Fruit fly (Drosophila melanogaster): ENCODE data around the gene TrissinR.

The TrissinR gene

DNA sequence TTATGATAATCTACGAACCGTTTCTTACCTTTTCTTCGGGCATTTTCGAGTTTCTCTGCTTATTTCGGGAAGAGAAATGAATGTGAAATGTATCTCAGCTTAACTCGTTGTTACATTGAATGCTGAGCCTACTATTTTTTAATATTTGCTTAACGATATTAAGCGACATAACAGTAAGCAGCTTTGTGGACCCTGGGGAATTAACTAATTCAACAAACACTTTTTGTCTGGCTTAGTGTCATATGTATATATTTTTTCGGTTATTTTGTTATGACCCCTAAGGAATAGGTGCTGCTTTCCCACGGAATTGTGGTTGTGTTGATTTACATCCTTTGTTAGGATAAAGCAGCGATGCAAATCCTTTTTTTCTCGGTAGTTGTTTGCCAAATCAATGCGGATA lies 5.5 kb upstream of the TrissinR start, which contains the start of gene COX6CL:
Gene COX6CL (minus strand): TSS at position 101 of the 400 bp plus-strand sequence.
- TF ChIP-seq CG10669 (GFP tag; optimal IDR thresholded peaks at IDR 0.05) (no peak), spab (GFP tag; optimal IDR thresholded peaks at IDR 0.05) (no peak), CG16779 (tag; optimal IDR thresholded peaks at IDR 0.05) (no peak), dac (GFP tag; optimal IDR thresholded peaks at IDR 0.05) (no peak), CG7368 (GFP tag; optimal IDR thresholded peaks at IDR 0.05) (no peak), fd85E (GFP tag; optimal IDR thresholded peaks at IDR 0.05) (no peak), acj6 (GFP tag; optimal IDR thresholded peaks at IDR 0.05) (no peak), CG11762 (GFP tag; optimal IDR thresholded peaks at IDR 0.05; ENCODE audit: insufficient read depth) (no peak), CG9139 (GFP tag; optimal IDR thresholded peaks at IDR 0.05) (no peak), topi (GFP tag; optimal IDR thresholded peaks at IDR 0.05) (no peak), Lpt (GFP tag; optimal IDR thresholded peaks at IDR 0.05) (no peak), CG6276 (GFP tag; optimal IDR thresholded peaks at IDR 0.05) (no peak), CG6792 (GFP tag; optimal IDR thresholded peaks at IDR 0.05) (no peak)

DNA sequence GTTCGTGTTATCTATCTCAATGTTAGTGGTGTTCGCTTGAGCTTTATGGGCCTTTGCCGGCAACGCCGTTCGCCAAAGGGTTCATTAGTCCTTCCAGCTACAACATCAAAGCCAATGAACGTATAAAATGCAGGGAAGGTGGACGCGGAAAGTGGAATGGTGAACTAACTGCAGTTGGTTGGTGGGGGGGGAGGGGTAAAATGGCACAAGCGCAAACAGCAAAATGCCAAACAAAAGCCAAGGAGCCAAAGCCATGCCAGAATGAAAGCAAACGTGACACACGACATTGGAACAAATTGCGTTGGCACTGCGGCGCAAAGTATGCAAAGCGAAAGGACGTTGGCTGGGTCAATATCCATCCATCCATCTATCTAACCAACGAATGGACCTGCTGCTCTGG lies 2.9 kb upstream of the TrissinR start:
- TF ChIP-seq Sox102F (GFP tag; optimal IDR thresholded peaks at IDR 0.05) = no peak
- no peak for TF ChIP-seq CG31627 (GFP tag; optimal IDR thresholded peaks at IDR 0.05)
- no peak for TF ChIP-seq CG32006 (GFP tag; optimal IDR thresholded peaks at IDR 0.05)
- TF ChIP-seq CG6276 (GFP tag; optimal IDR thresholded peaks at IDR 0.05) = no peak
- no peak for TF ChIP-seq CG8632 (GFP tag; optimal IDR thresholded peaks at IDR 0.05)
- TF ChIP-seq Eip75B (GFP tag; optimal IDR thresholded peaks at IDR 0.05) = no peak
- TF ChIP-seq OdsH (GFP tag; optimal IDR thresholded peaks at IDR 0.05) = no peak
- no peak for TF ChIP-seq CG15336 (GFP tag; IDR thresholded peaks at IDR 0.05)
- TF ChIP-seq CG4318 (GFP tag; optimal IDR thresholded peaks at IDR 0.05) = no peak
- no peak for TF ChIP-seq Eip93F (GFP tag; optimal IDR thresholded peaks at IDR 0.05)
- no peak for TF ChIP-seq Gug (GFP tag; IDR thresholded peaks at IDR 0.05)
- no peak for TF ChIP-seq pdm3 (GFP tag; optimal IDR thresholded peaks at IDR 0.05)
- no peak for TF ChIP-seq net (GFP tag; optimal IDR thresholded peaks at IDR 0.05)
- TF ChIP-seq Ets21C (GFP tag; optimal IDR thresholded peaks at IDR 0.05) = no peak
- no peak for TF ChIP-seq CG6163 (GFP tag; IDR thresholded peaks at IDR 0.05)
- no peak for TF ChIP-seq acj6 (GFP tag; optimal IDR thresholded peaks at IDR 0.05)
- no peak for TF ChIP-seq salr (GFP tag; optimal IDR thresholded peaks at IDR 0.05)
- no peak for TF ChIP-seq CG3919 (GFP tag; optimal IDR thresholded peaks at IDR 0.05)

DNA sequence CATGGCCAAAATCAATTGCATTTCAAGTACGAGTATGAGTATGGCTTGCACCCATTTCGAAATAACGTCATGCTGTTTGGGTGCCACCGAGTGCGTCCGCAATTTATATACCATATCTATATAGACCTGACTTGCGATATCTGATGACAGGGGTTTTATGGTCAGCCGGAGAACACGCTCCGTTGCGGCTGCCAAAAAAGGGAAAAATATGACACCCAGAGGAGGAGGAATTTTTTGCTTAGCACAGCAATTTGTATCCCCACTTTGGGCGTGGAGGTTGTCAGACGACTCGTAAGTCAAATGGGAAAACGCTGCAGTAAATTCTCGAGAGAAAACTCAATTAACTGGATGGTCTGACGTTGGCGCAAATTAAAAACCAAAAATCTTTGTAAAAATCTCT lies 33.0 kb downstream of the TrissinR start:
- TF ChIP-seq Sox14 (GFP tag; optimal IDR thresholded peaks at IDR 0.05) (no peak), fd59A (GFP tag; optimal IDR thresholded peaks at IDR 0.05) (no peak), fkh (GFP tag; optimal IDR thresholded peaks at IDR 0.05) (no peak), esn (GFP tag; optimal IDR thresholded peaks at IDR 0.05) (no peak), Hr39 (GFP tag; optimal IDR thresholded peaks at IDR 0.05) (no peak), Sox102F (GFP tag; optimal IDR thresholded peaks at IDR 0.05) (no peak), topi (GFP tag; optimal IDR thresholded peaks at IDR 0.05) (no peak), Sox15 (GFP tag; optimal IDR thresholded peaks at IDR 0.05) (no peak), CG10669 (GFP tag; optimal IDR thresholded peaks at IDR 0.05) (no peak), CG16779 (tag; optimal IDR thresholded peaks at IDR 0.05) (no peak)

DNA sequence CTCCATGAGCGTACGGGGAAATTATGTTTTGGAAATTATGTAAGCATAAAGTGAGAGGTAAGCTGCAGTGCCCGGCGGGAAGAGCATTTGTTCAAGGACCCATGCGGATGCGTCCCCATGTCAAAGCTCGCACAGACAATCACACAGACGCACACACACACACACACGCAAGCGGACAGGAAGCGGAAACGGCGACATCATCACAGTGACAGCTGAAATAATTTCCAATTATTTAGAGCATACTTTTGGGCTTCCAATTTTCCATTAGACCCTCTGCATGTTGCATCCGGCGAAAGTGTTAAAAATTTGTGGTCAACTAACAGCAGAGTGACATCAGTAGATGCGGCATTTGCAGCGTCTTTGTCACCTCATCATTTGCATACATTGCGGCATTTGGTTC lies 43.0 kb downstream of the TrissinR start:
- TF ChIP-seq esn (GFP tag; optimal IDR thresholded peaks at IDR 0.05) (no peak), pdm3 (GFP tag; optimal IDR thresholded peaks at IDR 0.05) (no peak), CG15336 (GFP tag; IDR thresholded peaks at IDR 0.05) (no peak), CG3032 (tag; optimal IDR thresholded peaks at IDR 0.05) (no peak), CG9139 (GFP tag; optimal IDR thresholded peaks at IDR 0.05) (no peak), Eip75B (GFP tag; optimal IDR thresholded peaks at IDR 0.05) (no peak), Eip78C (GFP tag) (peak; percentile 37), CG7368 (GFP tag; optimal IDR thresholded peaks at IDR 0.05) (no peak), CG31627 (GFP tag; optimal IDR thresholded peaks at IDR 0.05) (no peak), net (GFP tag; optimal IDR thresholded peaks at IDR 0.05) (no peak), eg (GFP tag; IDR thresholded peaks at IDR 0.05) (no peak), achi (GFP tag; optimal IDR thresholded peaks at IDR 0.05) (peak; percentile 24), Ets21C (GFP tag; optimal IDR thresholded peaks at IDR 0.05) (no peak), CG1621 (tag; optimal IDR thresholded peaks at IDR 0.05) (no peak), cyc (GFP tag; optimal IDR thresholded peaks at IDR 0.05) (no peak), fd85E (GFP tag; optimal IDR thresholded peaks at IDR 0.05) (no peak), CG10669 (GFP tag; optimal IDR thresholded peaks at IDR 0.05) (no peak), CG34406 (GFP tag; optimal IDR thresholded peaks at IDR 0.05) (no peak), spab (GFP tag; optimal IDR thresholded peaks at IDR 0.05) (no peak), Hr38 (GFP tag; optimal IDR thresholded peaks at IDR 0.05) (no peak), CG8632 (GFP tag; optimal IDR thresholded peaks at IDR 0.05) (no peak), CG3919 (GFP tag; optimal IDR thresholded peaks at IDR 0.05) (peak; percentile 3), Blimp-1 (GFP tag; optimal IDR thresholded peaks at IDR 0.05) (no peak), Hr4 (GFP tag; optimal IDR thresholded peaks at IDR 0.05) (no peak), Lpt (GFP tag; optimal IDR thresholded peaks at IDR 0.05) (no peak), lz (GFP tag; optimal IDR thresholded peaks at IDR 0.05) (no peak)
